Worm (Caenorhabditis elegans) whole organism, midembryonic: ENCODE data around the gene C29A12.22.

Experiments used
- T22C8.4 ChIP-seq: fragments of 200-800 bp; sonication (Bioruptor generic); IDR thresholded peaks from 2 replicates; pipeline ENCODE4 v1.3.6; 2022; ENCODE audit warnings: missing genetic modification characterization, missing compliant biosample characterization
- cog-1 ChIP-seq: sonication (generic microtip); optimal IDR thresholded peaks from 2 replicates; lab custom pipeline; 2016; ENCODE audit warnings: missing genetic modification characterization, missing compliant biosample characterization
- flt-1 ChIP-seq: fragments of 200-800 bp; sonication (Bioruptor generic); IDR thresholded peaks from 2 replicates; pipeline ENCODE4 v1.3.6; 2022; ENCODE audit warnings: missing genetic modification characterization, missing compliant biosample characterization
- klf-2 ChIP-seq: fragments of 200-800 bp; sonication (Bioruptor generic); conservative IDR thresholded peaks from 2 replicates; pipeline ENCODE4 v1.3.6; 2022; ENCODE audit warnings: missing genetic modification reagents, missing genetic modification characterization, missing compliant biosample characterization
- med-1 ChIP-seq: sonication (generic microtip); optimal IDR thresholded peaks from 2 replicates; lab custom pipeline; 2017; ENCODE audit warnings: missing genetic modification characterization, mild to moderate bottlenecking, missing compliant biosample characterization, antibody characterized with exemption, missing genetic modification reagents; ENCODE audit not compliant: insufficient read depth
- ref-1 ChIP-seq: fragments of 200-800 bp; sonication (Bioruptor generic); conservative IDR thresholded peaks from 2 replicates; pipeline ENCODE4 v1.3.6; 2022; ENCODE audit warnings: missing genetic modification reagents, missing genetic modification characterization, missing compliant biosample characterization
- tab-1 ChIP-seq: fragments of 200-800 bp; sonication (Bioruptor generic); IDR thresholded peaks from 2 replicates; pipeline ENCODE4 v1.3.6; 2022; ENCODE audit warnings: missing genetic modification characterization, missing compliant biosample characterization
- ztf-23 ChIP-seq: fragments of 200-800 bp; sonication (Bioruptor generic); IDR thresholded peaks from 2 replicates; pipeline ENCODE4 v1.3.6; 2022; ENCODE audit warnings: missing genetic modification reagents, missing genetic modification characterization, missing compliant biosample characterization
- ztf-29 ChIP-seq: fragments of 200-800 bp; sonication (Bioruptor generic); IDR thresholded peaks from 2 replicates; pipeline ENCODE4 v1.3.6; 2022; ENCODE audit warnings: missing genetic modification reagents, missing genetic modification characterization, missing compliant biosample characterization

DNA sequence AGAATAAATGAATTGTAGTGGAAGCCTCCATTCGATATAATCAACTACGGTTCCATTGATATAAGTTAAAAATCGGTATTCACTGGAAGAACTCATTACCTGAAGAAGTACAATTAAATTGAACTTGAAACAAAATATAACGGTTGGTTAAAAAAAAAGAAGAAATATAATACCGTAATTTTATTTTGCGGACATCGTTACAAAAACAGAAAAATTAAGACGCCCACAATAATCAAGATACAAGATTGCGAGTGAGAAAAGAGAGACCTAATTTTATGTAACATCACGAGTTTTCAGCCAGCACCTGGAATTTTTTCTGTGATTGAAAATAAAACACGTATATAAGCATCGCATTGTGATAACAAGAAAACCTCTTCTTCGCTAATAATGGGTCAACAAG is 49.2 kb upstream of the C29A12.22 start, which contains the start of gene sre-6:
- TF ChIP-seq ztf-23 (GFP tag; lab: Robert Waterston, UW): no peak
- TF ChIP-seq ref-1 (GFP tag; lab: Robert Waterston, UW): no peak
- TF ChIP-seq T22C8.4 (GFP tag; lab: Robert Waterston, UW): no peak
- no peak for TF ChIP-seq cog-1 (tag; lab: Kevin White, UChicago)
- no peak for TF ChIP-seq flt-1 (GFP tag; lab: Robert Waterston, UW)
- TF ChIP-seq tab-1 (GFP tag; lab: Robert Waterston, UW): no peak
- no peak for TF ChIP-seq klf-2 (GFP tag; lab: Robert Waterston, UW)
- TF ChIP-seq med-1 (GFP tag; lab: Kevin White, UChicago): no peak
- TF ChIP-seq ztf-29 (GFP tag; lab: Robert Waterston, UW): no peak
